Fruit fly (Drosophila melanogaster): ENCODE results near the gene MED6.
A peak's percentile ranks its signal among the peaks of the same experiment; 100 is the strongest.

The MED6 gene

dm6 chr3R:9791177-9791806 is 22.5 kb upstream of the MED6 start, which contains the start of the genes CG12945 and CG8507 (continued):
- TF ChIP-seq CG3847 (GFP tag; IDR thresholded peaks at IDR 0.05) = peak; percentile 81
- peak; percentile 76 for TF ChIP-seq Abd-B (GFP tag; optimal IDR thresholded peaks at IDR 0.05)
- peak in 1 of 2 experiments; percentile 20 for TF ChIP-seq bsh (GFP tag; optimal IDR thresholded peaks at IDR 0.05)
- 0 out of 3 replicates have a peak, but pooled peaks have one; percentile 18 for TF ChIP-seq Dbx (GFP tag; IDR thresholded peaks at IDR 0.05)
- 0 out of 2 replicates have a peak, but pooled peaks have one; percentile 31 for TF ChIP-seq unc-4 (GFP tag; IDR thresholded peaks at IDR 0.05; ENCODE audit: partially characterized antibody)
- TF ChIP-seq al (GFP tag; IDR thresholded peaks at IDR 0.05) = peak; percentile 37; the same call in 1 of the 2 replicates
- TF ChIP-seq sob (GFP tag; IDR thresholded peaks at IDR 0.05) = peak; percentile 8; the same call in 1 of the 2 replicates
- TF ChIP-seq Mad (GFP tag; optimal IDR thresholded peaks at IDR 0.05) = peak; percentile 39
- peak; percentile 66 for TF ChIP-seq Rfx (GFP tag; IDR thresholded peaks at IDR 0.05)
- TF ChIP-seq CG13424 (tag; optimal IDR thresholded peaks at IDR 0.05) = peak; percentile 67
- TF ChIP-seq pzg (GFP tag; optimal IDR thresholded peaks at IDR 0.05) = peak; percentile 55
- TF ChIP-seq phol (tag; optimal IDR thresholded peaks at IDR 0.05) = peak; percentile 68
- peak; percentile 36; the same call in 1 of the 4 replicates for TF ChIP-seq Gug (GFP tag; IDR thresholded peaks at IDR 0.05)
- peak; percentile 26 for TF ChIP-seq Dad (GFP tag; optimal IDR thresholded peaks at IDR 0.05)
- TF ChIP-seq CG14050 (GFP tag; IDR thresholded peaks at IDR 0.05) = no peak
- no peak for TF ChIP-seq CG11093 (GFP tag; IDR thresholded peaks at IDR 0.05)
- TF ChIP-seq ken (GFP tag; IDR thresholded peaks at IDR 0.05) = 0 out of 3 replicates have a peak, but pooled peaks have one; percentile 28
- TF ChIP-seq exex (tag; optimal IDR thresholded peaks at IDR 0.05) = no peak
- TF ChIP-seq stwl (tag; optimal IDR thresholded peaks at IDR 0.05) = peak; percentile 65

dm6 chr3R:9784341-9785062 is 15.7 kb upstream of the MED6 start, which contains the start of the genes MtnA and CG8500:
Gene MtnA, minus strand, starts transcription at chr3R:9784370.
Gene CG8500, plus strand, starts transcription at chr3R:9784653.
- 0 out of 2 replicates have a peak, but pooled peaks have one; percentile 16 for TF ChIP-seq stc (GFP tag; IDR thresholded peaks at IDR 0.05)
- TF ChIP-seq Dref (GFP tag; IDR thresholded peaks at IDR 0.05) = 0 out of 2 replicates have a peak, but pooled peaks have one; percentile 28
- peak; percentile 33 for TF ChIP-seq sens (GFP tag)
- TF ChIP-seq ERR (GFP tag; optimal IDR thresholded peaks at IDR 0.05) = no peak
- 0 out of 3 replicates have a peak, but pooled peaks have one; percentile 31 for TF ChIP-seq ken (GFP tag; IDR thresholded peaks at IDR 0.05)
- peak; percentile 31; the same call in 1 of the 2 replicates for TF ChIP-seq seq (GFP tag; IDR thresholded peaks at IDR 0.05)
- 0 out of 4 replicates have a peak, but pooled peaks have one; percentile 65 for TF ChIP-seq chinmo (GFP tag; IDR thresholded peaks at IDR 0.05; ENCODE audit: partially characterized antibody)
- TF ChIP-seq Fer1 (GFP tag; optimal IDR thresholded peaks at IDR 0.05) = peak; percentile 55
- TF ChIP-seq knrl (GFP tag; IDR thresholded peaks at IDR 0.05; ENCODE audit: partially characterized antibody) = peak; percentile 19; the same call in 1 of the 3 replicates
- TF ChIP-seq Hmr (GFP tag; optimal IDR thresholded peaks at IDR 0.05) = peak; percentile 79
- TF ChIP-seq gfzf (GFP tag; optimal IDR thresholded peaks at IDR 0.05) = no peak
- peak; percentile 78; the same call in 2 of the 3 replicates for TF ChIP-seq CG6175 (GFP tag; IDR thresholded peaks at IDR 0.05)
- peak; percentile 28; the same call in 1 of the 2 replicates for TF ChIP-seq inv (GFP tag; IDR thresholded peaks at IDR 0.05; ENCODE audit: partially characterized antibody)
- TF ChIP-seq sug (tag; optimal IDR thresholded peaks at IDR 0.05) = peak; percentile 40
- TF ChIP-seq Lhr (GFP tag; optimal IDR thresholded peaks at IDR 0.05) = peak; percentile 13
- TF ChIP-seq Sin3A (optimal IDR thresholded peaks at IDR 0.05) = no peak
- peak; percentile 26 for TF ChIP-seq CG13894 (tag; optimal IDR thresholded peaks at IDR 0.05)
- TF ChIP-seq HLH4C (GFP tag; IDR thresholded peaks at IDR 0.05; ENCODE audit: partially characterized antibody) = 0 out of 3 replicates have a peak, but pooled peaks have one; percentile 24
- TF ChIP-seq crol (GFP tag; IDR thresholded peaks at IDR 0.05) = peak; percentile 93
- TF ChIP-seq Ets65A (GFP tag) = peak; percentile 77
- 0 out of 2 replicates have a peak, but pooled peaks have one; percentile 7 for TF ChIP-seq CG3847 (GFP tag; IDR thresholded peaks at IDR 0.05)
- no peak for TF ChIP-seq lov (optimal IDR thresholded peaks at IDR 0.05)
- TF ChIP-seq lov (GFP tag; IDR thresholded peaks at IDR 0.05) = 0 out of 3 replicates have a peak, but pooled peaks have one; percentile 19
- no peak for TF ChIP-seq br (optimal IDR thresholded peaks at IDR 0.05)
- TF ChIP-seq CG12659 (GFP tag; optimal IDR thresholded peaks at IDR 0.05) = peak; percentile 20
- 0 out of 2 replicates have a peak, but pooled peaks have one; percentile 28 for TF ChIP-seq unc-4 (GFP tag; IDR thresholded peaks at IDR 0.05; ENCODE audit: partially characterized antibody)
- TF ChIP-seq CG13287 (GFP tag; IDR thresholded peaks at IDR 0.05; ENCODE audit: partially characterized antibody) = peak; percentile 51
- TF ChIP-seq CG13123 (GFP tag; optimal IDR thresholded peaks at IDR 0.05) = no peak
- peak; percentile 87 for TF ChIP-seq onecut (GFP tag; IDR thresholded peaks at IDR 0.05)
- TF ChIP-seq HmgZ (tag; optimal IDR thresholded peaks at IDR 0.05) = peak; percentile 87
